Worm (Caenorhabditis elegans): ENCODE data around the gene clec-121.

DNA sequence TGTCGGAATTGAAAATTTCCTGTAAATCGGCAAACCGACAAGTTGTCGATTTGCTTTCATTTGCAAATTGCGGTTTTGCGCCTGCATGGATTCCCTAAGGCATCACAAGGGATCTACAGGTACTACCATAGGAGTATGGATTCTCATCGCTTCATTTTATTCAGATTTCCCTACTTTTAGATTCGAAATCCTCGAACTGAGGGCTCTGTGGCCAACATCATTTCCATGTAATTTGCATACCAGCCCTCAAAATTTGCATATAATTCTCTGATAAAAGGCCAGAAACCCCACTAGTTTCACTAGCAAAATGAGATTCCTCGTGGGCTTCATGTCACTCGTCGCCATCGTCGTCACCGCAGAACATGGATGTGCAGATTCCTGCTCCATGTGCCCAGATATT is 10.2 kb downstream of the clec-121 start, which contains the start of gene Y25C1A.2:
- no peak for TF ChIP-seq nhr-237 (tag; optimal IDR thresholded peaks at IDR 0.05)
- TF ChIP-seq ztf-11 (tag; optimal IDR thresholded peaks at IDR 0.05) = no peak
- no peak for TF ChIP-seq unc-39 (tag; optimal IDR thresholded peaks at IDR 0.05)
- TF ChIP-seq lin-13 (tag; optimal IDR thresholded peaks at IDR 0.05) = no peak
- no peak for TF ChIP-seq mep-1 (tag; optimal IDR thresholded peaks at IDR 0.05)
- no peak for TF ChIP-seq snpc-4 (tag; optimal IDR thresholded peaks at IDR 0.05)
- no peak for TF ChIP-seq elt-1 (tag; optimal IDR thresholded peaks at IDR 0.05; ENCODE audit: borderline replicate concordance, insufficient read depth)

All from whole organism, mixed stage, embryonic.